Fruit fly (Drosophila melanogaster) whole organism, embryonic: Measurements from ENCODE around the gene CG17134.

Source experiments
- CG10267 ChIP-seq: fragments of 200-800 bp; sonication (Bioruptor generic); optimal IDR thresholded peaks from 2 replicates; lab custom pipeline; 2018; ENCODE audit warnings: missing biosample characterization, mild to moderate bottlenecking, missing genetic modification characterization, moderate library complexity
- CG10431 ChIP-seq: fragments of 200-800 bp; sonication (Bioruptor generic); optimal IDR thresholded peaks from 3 replicates; lab custom pipeline; 2018; ENCODE audit warnings: missing biosample characterization, mild to moderate bottlenecking, missing genetic modification characterization
- CG11695 ChIP-seq: fragments of 200-800 bp; sonication (Bioruptor generic); IDR thresholded peaks from 3 replicates; pipeline ENCODE4 v1.3.6; 2022; ENCODE audit warnings: missing biosample characterization, missing genetic modification characterization
- CG12299 ChIP-seq: fragments of 200-800 bp; sonication (Bioruptor generic); optimal IDR thresholded peaks from 2 replicates; lab custom pipeline; 2018; ENCODE audit warnings: missing biosample characterization, mild to moderate bottlenecking, missing genetic modification characterization
- CG14014 ChIP-seq: fragments of 200-800 bp; sonication (Bioruptor generic); IDR thresholded peaks from 2 replicates; pipeline ENCODE4 v1.3.6; 2022; ENCODE audit warnings: missing biosample characterization, missing genetic modification characterization
- CG14965 ChIP-seq: fragments of 200-800 bp; sonication (Bioruptor generic); optimal IDR thresholded peaks from 2 replicates; lab custom pipeline; 2016; ENCODE audit warnings: missing biosample characterization, missing genetic modification characterization, borderline replicate concordance
- CG15479 ChIP-seq: fragments of 200-800 bp; sonication (Bioruptor generic); optimal IDR thresholded peaks from 3 replicates; lab custom pipeline; 2019; ENCODE audit warnings: missing biosample characterization, mild to moderate bottlenecking, missing genetic modification characterization, moderate library complexity
- CG15514 ChIP-seq: fragments of 200-800 bp; sonication (Bioruptor generic); optimal IDR thresholded peaks from 3 replicates; lab custom pipeline; 2017; ENCODE audit warnings: missing biosample characterization, missing genetic modification characterization, mild to moderate bottlenecking, moderate library complexity, missing genetic modification reagents
- CG16813 ChIP-seq: fragments of 200-800 bp; sonication (Bioruptor generic); IDR thresholded peaks from 3 replicates; pipeline ENCODE4 v1.3.6; 2022; ENCODE audit warnings: missing biosample characterization, missing genetic modification characterization; ENCODE audit not compliant: partially characterized antibody
- CG17328 ChIP-seq: fragments of 200-800 bp; sonication (Bioruptor generic); IDR thresholded peaks from 2 replicates; pipeline ENCODE4 v1.3.6; 2022; ENCODE audit warnings: missing biosample characterization, missing genetic modification characterization
- CG17361 ChIP-seq: fragments of 200-800 bp; sonication (Bioruptor generic); IDR thresholded peaks from 3 replicates; pipeline ENCODE4 v1.3.6; 2022; ENCODE audit warnings: missing biosample characterization, missing genetic modification characterization
- CG18599 ChIP-seq: fragments of 200-800 bp; sonication (Bioruptor generic); optimal IDR thresholded peaks from 3 replicates; lab custom pipeline; 2017; ENCODE audit warnings: missing biosample characterization, missing genetic modification characterization, mild to moderate bottlenecking, moderate library complexity, missing genetic modification reagents
- CG2889 ChIP-seq: fragments of 200-800 bp; sonication (Bioruptor generic); IDR thresholded peaks from 3 replicates; pipeline ENCODE4 v1.3.6; 2022; ENCODE audit warnings: missing biosample characterization, missing genetic modification characterization
- CG30020 ChIP-seq: fragments of 200-800 bp; optimal IDR thresholded peaks from 2 replicates; lab custom pipeline; 2019; ENCODE audit warnings: missing biosample characterization, mild to moderate bottlenecking, missing genetic modification characterization, moderate library complexity
- CG4617 ChIP-seq: fragments of 200-800 bp; sonication (Bioruptor generic); optimal IDR thresholded peaks from 3 replicates; lab custom pipeline; 2016; ENCODE audit warnings: missing biosample characterization, missing genetic modification characterization, borderline replicate concordance
- CG4730 ChIP-seq: fragments of 200-800 bp; sonication (Bioruptor generic); IDR thresholded peaks from 2 replicates; pipeline ENCODE4 v1.3.6; 2022; ENCODE audit warnings: missing biosample characterization, missing genetic modification characterization
- CG4854 ChIP-seq: fragments of 200-800 bp; sonication (Bioruptor generic); optimal IDR thresholded peaks from 2 replicates; lab custom pipeline; 2016; ENCODE audit warnings: missing biosample characterization, missing genetic modification characterization, inconsistent platforms
- CG6854 ChIP-seq: fragments of 200-800 bp; sonication (Bioruptor generic); optimal IDR thresholded peaks from 3 replicates; lab custom pipeline; 2017; ENCODE audit warnings: missing biosample characterization, mild to moderate bottlenecking, missing genetic modification characterization
- CG8924 ChIP-seq: fragments of 200-800 bp; optimal IDR thresholded peaks from 3 replicates; lab custom pipeline; 2019; ENCODE audit warnings: missing biosample characterization, mild to moderate bottlenecking, missing genetic modification characterization, moderate library complexity
- CoRest ChIP-seq: fragments of 200-800 bp; sonication (Bioruptor generic); optimal IDR thresholded peaks from 3 replicates; lab custom pipeline; 2018; ENCODE audit warnings: missing biosample characterization, mild to moderate bottlenecking, missing genetic modification characterization, moderate library complexity
- D19A ChIP-seq: fragments of 200-800 bp; optimal IDR thresholded peaks from 3 replicates; lab custom pipeline; 2019; ENCODE audit warnings: missing biosample characterization, mild to moderate bottlenecking, missing genetic modification characterization, moderate library complexity
- Fer1 ChIP-seq: fragments of 200-800 bp; sonication (Bioruptor generic); optimal IDR thresholded peaks from 2 replicates; lab custom pipeline; 2017; ENCODE audit warnings: missing biosample characterization, mild to moderate bottlenecking, missing genetic modification characterization
- Hr39 ChIP-seq: fragments of >200 bp; optimal IDR thresholded peaks from 2 replicates; lab custom pipeline; 2017
- Lpt ChIP-seq: fragments of >200 bp; optimal IDR thresholded peaks from 2 replicates; lab custom pipeline; 2018; ENCODE audit warnings: missing biosample characterization, missing genetic modification characterization
- MBD-R2 ChIP-seq: fragments of 200-800 bp; sonication (Bioruptor generic); IDR thresholded peaks from 2 replicates; pipeline ENCODE4 v1.3.6; 2022; ENCODE audit warnings: missing biosample characterization, missing genetic modification characterization
- Med ChIP-seq: fragments of 200-800 bp; sonication (Bioruptor generic); peaks from one replicate; lab custom pipeline; 2016; ENCODE audit warnings: missing biosample characterization, missing genetic modification characterization, mild to moderate bottlenecking, inconsistent platforms, moderate library complexity
- Scr ChIP-seq: fragments of 200-800 bp; sonication (Bioruptor generic); IDR thresholded peaks from 2 replicates; pipeline ENCODE4 v1.3.6; 2022; ENCODE audit warnings: missing biosample characterization, missing genetic modification characterization; ENCODE audit not compliant: partially characterized antibody
- Spps ChIP-seq: fragments of 200-800 bp; sonication (Bioruptor generic); optimal IDR thresholded peaks from 2 replicates; lab custom pipeline; 2018; ENCODE audit warnings: missing biosample characterization, mild to moderate bottlenecking, missing genetic modification characterization
- Stat92E ChIP-seq, 3 experiments: fragments of >200 bp in 2 of 3; fragments of 200-800 bp in 1 of 3; sonication (Bioruptor generic) in 1 of 3; optimal IDR thresholded peaks; 2 replicates each; lab custom pipeline; 2017 to 2019; ENCODE audit warnings: missing biosample characterization in 3 of 3, missing genetic modification characterization in 3 of 3, mild to moderate bottlenecking in 1 of 3, moderate library complexity in 1 of 3
- Tbp ChIP-seq: fragments of >200 bp; optimal IDR thresholded peaks from 2 replicates; lab custom pipeline; 2018; ENCODE audit warnings: missing biosample characterization, missing genetic modification characterization
- btn ChIP-seq: fragments of 200-800 bp; sonication (Bioruptor generic); optimal IDR thresholded peaks from 2 replicates; lab custom pipeline; 2016; ENCODE audit warnings: missing biosample characterization, missing genetic modification characterization
- chm ChIP-seq: fragments of 200-800 bp; sonication (Bioruptor generic); IDR thresholded peaks from 2 replicates; pipeline ENCODE4 v1.3.6; 2022; ENCODE audit warnings: missing biosample characterization, missing genetic modification characterization
- dm ChIP-seq: fragments of 200-800 bp; sonication (Bioruptor generic); optimal IDR thresholded peaks from 3 replicates; lab custom pipeline; 2016; ENCODE audit warnings: missing biosample characterization, missing genetic modification characterization
- gem ChIP-seq: fragments of 200-800 bp; sonication (Bioruptor generic); optimal IDR thresholded peaks from 2 replicates; lab custom pipeline; 2019; ENCODE audit warnings: missing biosample characterization, mild to moderate bottlenecking, missing genetic modification characterization, moderate library complexity
- gsb-n ChIP-seq: fragments of 200-800 bp; sonication (Bioruptor generic); optimal IDR thresholded peaks from 3 replicates; lab custom pipeline; 2018; ENCODE audit warnings: missing biosample characterization, mild to moderate bottlenecking, missing genetic modification characterization
- kay ChIP-seq: fragments of 200-800 bp; sonication (Bioruptor generic); optimal IDR thresholded peaks from 2 replicates; lab custom pipeline; 2016; ENCODE audit warnings: missing biosample characterization, missing genetic modification characterization
- knrl ChIP-seq: fragments of 200-800 bp; sonication (Bioruptor generic); IDR thresholded peaks from 3 replicates; pipeline ENCODE4 v1.3.6; 2022; ENCODE audit warnings: missing biosample characterization, missing genetic modification characterization; ENCODE audit not compliant: partially characterized antibody
- lilli ChIP-seq: fragments of 200-800 bp; sonication (Bioruptor generic); optimal IDR thresholded peaks from 3 replicates; lab custom pipeline; 2016; ENCODE audit warnings: missing biosample characterization, missing genetic modification characterization
- nom ChIP-seq: fragments of 200-800 bp; sonication (Bioruptor generic); optimal IDR thresholded peaks from 2 replicates; lab custom pipeline; 2017; ENCODE audit warnings: missing biosample characterization, missing genetic modification characterization, mild to moderate bottlenecking, moderate library complexity, missing genetic modification reagents
- salm ChIP-seq: fragments of 200-800 bp; sonication (Bioruptor generic); optimal IDR thresholded peaks from 2 replicates; lab custom pipeline; 2018; ENCODE audit warnings: missing biosample characterization, mild to moderate bottlenecking, missing genetic modification characterization
- scrt ChIP-seq: fragments of 200-800 bp; sonication (Bioruptor generic); optimal IDR thresholded peaks from 2 replicates; lab custom pipeline; 2018; ENCODE audit warnings: missing biosample characterization, mild to moderate bottlenecking, missing genetic modification characterization, moderate library complexity
- sob ChIP-seq: fragments of 200-800 bp; sonication (Bioruptor generic); IDR thresholded peaks from 2 replicates; pipeline ENCODE4 v1.3.6; 2022; ENCODE audit warnings: missing biosample characterization, missing genetic modification characterization
- trem ChIP-seq: fragments of 200-800 bp; optimal IDR thresholded peaks from 3 replicates; lab custom pipeline; 2019; ENCODE audit warnings: missing biosample characterization, mild to moderate bottlenecking, missing genetic modification characterization, moderate library complexity
- zen ChIP-seq: fragments of 200-800 bp; sonication (Bioruptor generic); optimal IDR thresholded peaks from 3 replicates; lab custom pipeline; 2018; ENCODE audit warnings: missing biosample characterization, mild to moderate bottlenecking, missing genetic modification characterization, moderate library complexity

Gene CG17134

DNA sequence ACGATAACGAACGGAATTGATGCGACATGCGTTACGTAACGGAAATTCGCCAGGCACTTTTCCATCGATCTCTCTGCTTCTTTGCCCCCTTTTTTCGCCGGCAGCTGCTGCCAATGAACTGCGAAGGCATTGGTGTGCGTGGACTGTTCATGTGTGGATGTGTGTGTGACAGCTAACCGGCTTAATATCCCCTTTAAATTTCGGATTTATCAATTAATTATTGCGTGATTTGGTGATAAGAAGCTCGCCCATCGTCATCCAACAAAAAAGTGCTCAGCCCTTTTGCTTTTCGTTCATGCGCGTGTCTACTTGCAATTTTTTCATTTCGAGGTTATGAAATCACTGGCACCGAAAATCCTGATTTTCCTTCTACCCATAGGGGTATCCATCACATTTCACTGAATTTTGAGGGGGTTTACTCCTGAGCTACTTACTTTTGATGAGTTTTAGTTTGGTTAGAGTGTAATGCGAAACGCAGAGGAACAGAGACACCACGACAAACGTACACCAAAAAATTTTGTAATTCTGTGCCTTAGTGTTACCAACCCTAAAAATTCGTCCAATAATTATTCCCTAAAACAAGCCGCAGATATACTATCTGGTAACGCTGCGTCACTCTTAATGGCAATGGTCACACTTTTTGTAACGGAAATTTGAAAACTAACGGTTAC, 29.9 kb downstream of the CG17134 start, which contains the start of gene porin (continued):
- TF ChIP-seq Med (GFP tag; lab: Kevin White, UChicago) (peak; percentile 86), Stat92E (GFP tag; optimal IDR thresholded peaks at IDR 0.05; lab: Kevin White, UChicago) (peak in 1 of 3 experiments; percentile 69), CG30020 (tag; lab: Kevin White, UChicago) (no peak), sob (GFP tag; lab: Robert Waterston, UW) (peak; percentile 23; the same call in 1 of the 2 replicates), CG17328 (GFP tag; lab: Robert Waterston, UW) (no peak), gem (tag; lab: Kevin White, UChicago) (no peak), zen (peak; percentile 53), CG6854 (GFP tag; lab: Kevin White, UChicago) (peak; percentile 10), CG10267 (tag; lab: Kevin White, UChicago) (peak; percentile 64), scrt (peak; percentile 5), CG4617 (GFP tag; lab: Kevin White, UChicago) (peak; percentile 83), Spps (tag; lab: Kevin White, UChicago) (peak; percentile 19), CG11695 (GFP tag; lab: Robert Waterston, UW) (0 out of 3 replicates have a peak, but pooled peaks have one; percentile 9), CG4854 (GFP tag; lab: Kevin White, UChicago) (peak; percentile 29), nom (GFP tag; lab: Kevin White, UChicago) (peak; percentile 38), CG14965 (GFP tag; lab: Kevin White, UChicago) (no peak), CG15514 (GFP tag; lab: Kevin White, UChicago) (peak; percentile 81), CG10431 (GFP tag; lab: Kevin White, UChicago) (peak; percentile 30), salm (tag; lab: Kevin White, UChicago) (peak; percentile 27), Fer1 (GFP tag; lab: Kevin White, UChicago) (peak; percentile 38), dm (GFP tag; lab: Kevin White, UChicago) (peak; percentile 82), Hr39 (lab: Kevin White, UChicago) (no peak), CG17361 (GFP tag; lab: Robert Waterston, UW) (0 out of 3 replicates have a peak, but pooled peaks have one; percentile 17), kay (GFP tag; lab: Kevin White, UChicago) (no peak), lilli (GFP tag; lab: Kevin White, UChicago) (peak; percentile 8), CoRest (peak; percentile 66), Tbp (GFP tag; lab: Kevin White, UChicago) (no peak), CG14014 (GFP tag; lab: Robert Waterston, UW) (no peak), CG8924 (tag; lab: Kevin White, UChicago) (peak; percentile 31), CG2889 (GFP tag; lab: Robert Waterston, UW) (no peak), Scr (GFP tag; lab: Robert Waterston, UW) (0 out of 2 replicates have a peak, but pooled peaks have one; percentile 17), CG15479 (GFP tag; lab: Kevin White, UChicago) (peak; percentile 70), Lpt (no peak), btn (GFP tag; lab: Kevin White, UChicago) (no peak), CG18599 (GFP tag; lab: Kevin White, UChicago) (peak; percentile 1), CG16813 (no peak), chm (GFP tag; lab: Robert Waterston, UW) (peak; percentile 34; the same call in 1 of the 2 replicates), CG4730 (GFP tag; lab: Robert Waterston, UW) (no peak), CG12299 (tag; lab: Kevin White, UChicago) (peak; percentile 10), MBD-R2 (GFP tag; lab: Robert Waterston, UW) (peak; percentile 17; the same call in 1 of the 2 replicates), trem (tag; lab: Kevin White, UChicago) (peak; percentile 87), D19A (tag; lab: Kevin White, UChicago) (peak; percentile 1), gsb-n (tag; lab: Kevin White, UChicago) (peak; percentile 1), knrl (GFP tag; lab: Robert Waterston, UW) (peak; percentile 12; the same call in 1 of the 3 replicates)
